Worm (Caenorhabditis elegans) whole organism, L2 larva: ENCODE measurements around the gene glr-1.
A peak's percentile ranks its signal among the peaks of the same experiment; 100 is the strongest.

Experiments
- C34F6.9 ChIP-seq: fragments of 150-350 bp; optimal IDR thresholded peaks from 2 replicates; lab custom pipeline; 2014; ENCODE audit warnings: missing biosample characterization, missing genetic modification characterization
- F13H6.1 ChIP-seq: sonication (generic microtip); optimal IDR thresholded peaks from 2 replicates; lab custom pipeline; 2016; ENCODE audit warnings: missing genetic modification characterization, missing compliant biosample characterization
- R02D3.7 ChIP-seq: fragments of 150-350 bp; optimal IDR thresholded peaks from 2 replicates; lab custom pipeline; 2014; ENCODE audit warnings: missing biosample characterization, missing genetic modification characterization
- Y55F3AM.14 ChIP-seq: fragments of 200-800 bp; sonication (Bioruptor generic); optimal IDR thresholded peaks from 2 replicates; lab custom pipeline; 2018; ENCODE audit warnings: mild to moderate bottlenecking, missing genetic modification characterization, missing compliant biosample characterization
- ZK546.5 ChIP-seq: sonication (generic microtip); optimal IDR thresholded peaks from 2 replicates; lab custom pipeline; 2017; ENCODE audit warnings: missing biosample characterization, missing genetic modification characterization
- alr-1 ChIP-seq: fragments of 150-350 bp; optimal IDR thresholded peaks from 2 replicates; lab custom pipeline; 2014; ENCODE audit warnings: missing biosample characterization, missing genetic modification characterization
- aly-2 ChIP-seq: fragments of 150-350 bp; optimal IDR thresholded peaks from 2 replicates; lab custom pipeline; 2014; ENCODE audit warnings: missing biosample characterization, missing genetic modification characterization
- ama-1 ChIP-seq: fragments of 150-350 bp; optimal IDR thresholded peaks from 2 replicates; lab custom pipeline; 2018; ENCODE audit warnings: inconsistent platforms
- blmp-1 ChIP-seq: sonication (generic microtip); optimal IDR thresholded peaks from 2 replicates; lab custom pipeline; 2017; ENCODE audit warnings: missing genetic modification characterization, mild to moderate bottlenecking, missing compliant biosample characterization, antibody characterized with exemption, moderate library complexity; ENCODE audit not compliant: insufficient read depth
- ceh-16 ChIP-seq: fragments of 150-350 bp; optimal IDR thresholded peaks from 2 replicates; lab custom pipeline; 2014; ENCODE audit warnings: missing biosample characterization, missing genetic modification characterization
- ceh-82 ChIP-seq: fragments of 150-350 bp; optimal IDR thresholded peaks from 2 replicates; lab custom pipeline; 2014; ENCODE audit warnings: missing biosample characterization, missing genetic modification characterization
- crh-2 ChIP-seq: sonication (generic microtip); optimal IDR thresholded peaks from 2 replicates; lab custom pipeline; 2017; ENCODE audit warnings: missing biosample characterization, missing genetic modification characterization
- egl-27 ChIP-seq: sonication (generic microtip); optimal IDR thresholded peaks from 3 replicates; lab custom pipeline; 2017; ENCODE audit warnings: missing biosample characterization, missing genetic modification reagents, missing genetic modification characterization
- elt-1 ChIP-seq: fragments of 150-350 bp; optimal IDR thresholded peaks from 2 replicates; lab custom pipeline; 2014; ENCODE audit warnings: missing biosample characterization, missing genetic modification characterization
- elt-3 ChIP-seq: sonication (generic microtip); optimal IDR thresholded peaks from 2 replicates; lab custom pipeline; 2017; ENCODE audit warnings: missing biosample characterization, missing genetic modification characterization
- fos-1 ChIP-seq: fragments of 150-350 bp; optimal IDR thresholded peaks from 2 replicates; lab custom pipeline; 2014; ENCODE audit warnings: missing biosample characterization, missing genetic modification characterization
- gmeb-1 ChIP-seq: fragments of 150-350 bp; optimal IDR thresholded peaks from 2 replicates; lab custom pipeline; 2014; ENCODE audit warnings: missing biosample characterization, missing genetic modification characterization
- lin-11 ChIP-seq: fragments of 150-350 bp; sonication (generic microtip); optimal IDR thresholded peaks from 2 replicates; lab custom pipeline; 2014; ENCODE audit warnings: missing biosample characterization, missing genetic modification characterization, inconsistent platforms, mixed read lengths
- lin-13 ChIP-seq: fragments of 150-350 bp; optimal IDR thresholded peaks from 2 replicates; lab custom pipeline; 2014; ENCODE audit warnings: missing biosample characterization, missing genetic modification reagents, missing genetic modification characterization
- lin-39 ChIP-seq: fragments of 150-350 bp; optimal IDR thresholded peaks from 2 replicates; lab custom pipeline; 2014; ENCODE audit warnings: missing biosample characterization, missing genetic modification reagents, missing genetic modification characterization
- lsy-2 ChIP-seq, 2 experiments: fragments of 150-350 bp in 1 of 2; sonication (generic microtip) in 1 of 2; optimal IDR thresholded peaks; 2 replicates each; lab custom pipeline; 2014 to 2017; ENCODE audit warnings: missing biosample characterization in 2 of 2, missing genetic modification characterization in 2 of 2
- mbf-1 ChIP-seq: sonication (generic microtip); optimal IDR thresholded peaks from 2 replicates; lab custom pipeline; 2017; ENCODE audit warnings: missing biosample characterization, missing genetic modification characterization
- mdl-1 ChIP-seq, 2 experiments: fragments of 150-350 bp in 1 of 2; sonication (generic microtip) in 1 of 2; optimal IDR thresholded peaks; 2 replicates each; lab custom pipeline; 2017; ENCODE audit warnings: missing biosample characterization in 2 of 2, missing genetic modification characterization in 2 of 2
- nhr-10 ChIP-seq: sonication (generic microtip); optimal IDR thresholded peaks from 2 replicates; lab custom pipeline; 2017; ENCODE audit warnings: missing biosample characterization, missing genetic modification characterization
- nhr-11 ChIP-seq: fragments of 150-350 bp; optimal IDR thresholded peaks from 2 replicates; lab custom pipeline; 2014; ENCODE audit warnings: missing biosample characterization, missing genetic modification characterization
- nhr-12 ChIP-seq: fragments of 150-350 bp; optimal IDR thresholded peaks from 2 replicates; lab custom pipeline; 2014; ENCODE audit warnings: missing biosample characterization, missing genetic modification characterization
- nhr-129 ChIP-seq: fragments of 150-350 bp; optimal IDR thresholded peaks from 2 replicates; lab custom pipeline; 2014; ENCODE audit warnings: missing biosample characterization, missing genetic modification characterization
- nhr-21 ChIP-seq: fragments of 150-350 bp; optimal IDR thresholded peaks from 2 replicates; lab custom pipeline; 2014; ENCODE audit warnings: missing biosample characterization, missing genetic modification characterization
- nhr-23 ChIP-seq: fragments of 150-350 bp; optimal IDR thresholded peaks from 2 replicates; lab custom pipeline; 2014; ENCODE audit warnings: missing biosample characterization, missing genetic modification reagents, missing genetic modification characterization
- nhr-237 ChIP-seq: fragments of 150-350 bp; optimal IDR thresholded peaks from 2 replicates; lab custom pipeline; 2014; ENCODE audit warnings: missing biosample characterization, missing genetic modification characterization
- nhr-25 ChIP-seq: fragments of 150-350 bp; sonication (generic microtip); optimal IDR thresholded peaks from 3 replicates; lab custom pipeline; 2014; ENCODE audit warnings: missing biosample characterization, missing genetic modification characterization
- nhr-6 ChIP-seq: fragments of 150-350 bp; optimal IDR thresholded peaks from 2 replicates; lab custom pipeline; 2014; ENCODE audit warnings: missing biosample characterization, missing genetic modification characterization
- nhr-77 ChIP-seq: fragments of 150-350 bp; optimal IDR thresholded peaks from 2 replicates; lab custom pipeline; 2014; ENCODE audit warnings: missing biosample characterization, missing genetic modification characterization
- peb-1 ChIP-seq: fragments of 150-350 bp; optimal IDR thresholded peaks from 2 replicates; lab custom pipeline; 2014; ENCODE audit warnings: missing biosample characterization, missing genetic modification characterization
- sem-4 ChIP-seq: fragments of 150-350 bp; optimal IDR thresholded peaks from 2 replicates; lab custom pipeline; 2014; ENCODE audit warnings: missing biosample characterization, missing genetic modification reagents, missing genetic modification characterization
- skn-1 ChIP-seq: sonication (generic microtip); optimal IDR thresholded peaks from 2 replicates; lab custom pipeline; 2017; ENCODE audit warnings: missing biosample characterization, missing genetic modification characterization
- sma-3 ChIP-seq: sonication (generic microtip); optimal IDR thresholded peaks from 2 replicates; lab custom pipeline; 2016; ENCODE audit warnings: missing genetic modification reagents, missing genetic modification characterization, missing compliant biosample characterization
- sma-9 ChIP-seq, 2 experiments: fragments of 150-350 bp in 1 of 2; sonication (generic microtip) in 1 of 2; optimal IDR thresholded peaks; 2 replicates each; lab custom pipeline; 2014 to 2016; ENCODE audit warnings: missing genetic modification characterization in 2 of 2, mild to moderate bottlenecking in 1 of 2, missing biosample characterization in 1 of 2, missing compliant biosample characterization in 1 of 2, missing genetic modification reagents in 1 of 2, moderate library complexity in 1 of 2
- snpc-4 ChIP-seq: fragments of 150-350 bp; optimal IDR thresholded peaks from 2 replicates; lab custom pipeline; 2014; ENCODE audit warnings: missing biosample characterization, missing genetic modification characterization
- unc-39 ChIP-seq: fragments of 150-350 bp; optimal IDR thresholded peaks from 2 replicates; lab custom pipeline; 2014; ENCODE audit warnings: missing biosample characterization, missing genetic modification characterization
- unc-55 ChIP-seq: fragments of 150-350 bp; sonication (generic microtip); optimal IDR thresholded peaks from 3 replicates; lab custom pipeline; 2014; ENCODE audit warnings: missing biosample characterization, missing genetic modification reagents, missing genetic modification characterization
- unc-62 ChIP-seq: fragments of 150-350 bp; optimal IDR thresholded peaks from 2 replicates; lab custom pipeline; 2014; ENCODE audit warnings: missing biosample characterization, missing genetic modification reagents, missing genetic modification characterization
- ztf-11 ChIP-seq: sonication (generic microtip); optimal IDR thresholded peaks from 2 replicates; lab custom pipeline; 2017; ENCODE audit warnings: missing biosample characterization, missing genetic modification characterization
- ztf-4 ChIP-seq: fragments of 150-350 bp; optimal IDR thresholded peaks from 2 replicates; lab custom pipeline; 2014; ENCODE audit warnings: missing biosample characterization, missing genetic modification characterization

Gene glr-1

DNA sequence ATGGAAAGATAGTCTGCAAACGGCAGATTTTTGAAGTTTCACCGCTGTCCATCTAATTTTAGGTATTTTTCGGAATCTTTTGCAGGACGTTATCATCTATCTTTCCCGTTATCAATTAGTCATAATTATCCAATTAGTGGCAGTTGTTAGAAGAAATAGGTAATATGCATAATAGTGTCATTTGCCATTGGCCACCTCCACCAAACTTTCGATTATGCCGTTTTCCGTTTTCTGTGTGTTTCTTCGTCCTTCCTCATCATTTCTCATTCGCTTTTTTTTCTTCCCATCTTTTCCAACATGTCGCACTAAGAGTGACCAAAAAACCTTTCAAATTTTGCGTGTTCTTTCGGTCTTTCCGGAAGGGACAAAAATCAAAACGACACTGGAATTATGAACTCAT lies 24.1 kb downstream of the glr-1 start:
- TF ChIP-seq unc-62 (GFP tag; lab: Kevin White, UChicago) (no peak), lin-39 (tag; lab: Kevin White, UChicago) (no peak), nhr-21 (no peak), elt-1 (no peak), aly-2 (no peak), R02D3.7 (tag; lab: Kevin White, UChicago) (no peak), ZK546.5 (tag; lab: Kevin White, UChicago) (no peak), sma-9 (GFP tag; optimal IDR thresholded peaks at IDR 0.05; lab: Kevin White, UChicago) (no peak), sma-9 (tag; optimal IDR thresholded peaks at IDR 0.05; lab: Kevin White, UChicago) (no peak), sma-3 (GFP tag; lab: Kevin White, UChicago) (no peak), elt-3 (tag; lab: Kevin White, UChicago) (no peak), skn-1 (tag; lab: Kevin White, UChicago) (no peak)

DNA sequence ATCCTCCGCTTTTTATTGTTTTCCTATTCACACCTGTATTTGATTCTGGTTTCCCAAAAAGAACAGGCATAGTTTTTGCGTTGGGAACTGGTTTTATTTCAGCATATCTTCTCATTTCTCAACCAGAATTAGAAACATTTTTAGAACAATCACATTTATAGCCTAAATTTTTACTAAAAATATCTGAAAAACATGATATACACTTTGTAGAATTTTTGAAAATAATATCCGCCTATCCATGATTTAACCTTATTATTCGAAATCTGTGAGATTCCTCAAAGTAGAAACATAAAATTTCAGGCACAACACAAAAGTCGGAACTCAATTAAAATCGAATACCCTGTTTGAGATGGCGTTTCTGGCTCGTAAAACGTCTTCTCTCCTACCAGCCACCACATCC lies 27.6 kb downstream of the glr-1 start, which contains the start of gene acdh-6:
TSS of gene acdh-6 (plus strand) at position 301 of the 400 bp plus-strand sequence.
- TF ChIP-seq mdl-1 (tag; optimal IDR thresholded peaks at IDR 0.05; lab: Kevin White, UChicago) = no peak
- no peak for TF ChIP-seq nhr-6 (tag; lab: Kevin White, UChicago)
- TF ChIP-seq ceh-82 = no peak
- TF ChIP-seq R02D3.7 (tag; lab: Kevin White, UChicago) = no peak
- TF ChIP-seq nhr-129 (tag; lab: Kevin White, UChicago) = no peak
- no peak for TF ChIP-seq lin-13 (GFP tag; lab: Kevin White, UChicago)

DNA sequence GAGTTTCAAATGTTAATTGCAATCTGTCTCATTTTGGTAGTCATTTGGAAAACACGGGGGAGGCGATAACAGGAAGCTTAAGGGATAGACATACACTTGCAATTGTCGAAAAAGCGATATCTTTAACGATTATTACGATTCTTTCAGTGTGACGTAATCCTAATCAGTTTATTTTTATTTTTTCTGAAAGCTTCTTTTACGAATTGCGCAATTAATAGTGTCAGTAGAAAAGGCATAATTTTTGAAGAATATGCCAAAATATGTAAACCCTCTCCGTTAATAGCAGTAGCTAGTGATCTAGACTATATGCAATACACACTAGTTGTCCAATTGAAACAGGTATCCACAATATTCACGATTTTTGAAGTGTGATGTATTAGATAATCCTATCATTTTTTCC lies 28.0 kb downstream of the glr-1 start:
- TF ChIP-seq nhr-10 = no peak
- TF ChIP-seq ama-1 (lab: Kevin White, UChicago) = no peak
- TF ChIP-seq lin-39 (tag; lab: Kevin White, UChicago) = no peak
- no peak for TF ChIP-seq unc-39 (tag; lab: Kevin White, UChicago)
- TF ChIP-seq nhr-11 = no peak
- no peak for TF ChIP-seq nhr-237
- no peak for TF ChIP-seq mdl-1 (tag; optimal IDR thresholded peaks at IDR 0.05; lab: Kevin White, UChicago)
- no peak for TF ChIP-seq peb-1 (tag; lab: Kevin White, UChicago)
- TF ChIP-seq ztf-11 = no peak
- TF ChIP-seq C34F6.9 (tag; lab: Kevin White, UChicago) = no peak
- TF ChIP-seq lin-13 (GFP tag; lab: Kevin White, UChicago) = no peak
- no peak for TF ChIP-seq nhr-23
- TF ChIP-seq nhr-25 (tag; lab: Kevin White, UChicago) = no peak
- TF ChIP-seq, all 48 proteins: peak for 0

DNA sequence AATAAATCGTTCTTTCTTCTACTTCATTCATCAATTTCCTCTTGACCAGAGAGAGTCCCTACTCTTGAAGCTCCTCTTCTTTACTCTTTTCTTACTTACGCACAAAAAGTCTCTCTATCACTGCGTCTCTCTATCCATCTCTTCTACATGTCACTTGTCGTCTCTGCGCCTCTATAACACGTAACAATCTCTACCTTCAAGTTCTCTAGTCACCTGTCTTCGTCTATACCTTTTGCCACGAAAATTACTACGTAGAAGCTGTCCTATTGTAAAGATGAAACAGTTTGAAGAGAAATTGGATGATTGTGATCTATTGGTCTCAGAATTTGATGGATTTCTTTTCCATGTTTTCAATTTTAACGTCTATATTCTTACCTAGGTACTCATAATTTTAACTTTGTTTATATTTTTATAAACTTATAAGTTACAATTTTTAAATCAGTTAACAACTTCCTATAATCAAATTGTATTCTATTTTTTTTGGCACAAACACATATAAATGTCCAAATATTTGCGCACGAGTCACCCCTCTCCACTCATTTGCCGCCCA lies 31.5 kb downstream of the glr-1 start, which contains the start of gene C02D5.2:
TSS of gene C02D5.2 (plus strand) at position 500 of the 550 bp plus-strand sequence.
- TF ChIP-seq nhr-12 = no peak
- TF ChIP-seq unc-62 (GFP tag; lab: Kevin White, UChicago) = no peak
- TF ChIP-seq unc-55 (GFP tag; lab: Kevin White, UChicago) = peak; percentile 23
- TF ChIP-seq F13H6.1 (tag; lab: Kevin White, UChicago) = peak; percentile 47
- no peak for TF ChIP-seq elt-3 (tag; lab: Kevin White, UChicago)
- TF ChIP-seq nhr-23 = no peak
- no peak for TF ChIP-seq Y55F3AM.14 (GFP tag; lab: Kevin White, UChicago)
- peak in 1 of 2 experiments; percentile 70 for TF ChIP-seq lsy-2 (tag; optimal IDR thresholded peaks at IDR 0.05; lab: Kevin White, UChicago)
- TF ChIP-seq nhr-10 = no peak
- no peak for TF ChIP-seq lin-39 (tag; lab: Kevin White, UChicago)
- peak; percentile 64 for TF ChIP-seq C34F6.9 (tag; lab: Kevin White, UChicago)
- TF ChIP-seq alr-1 (tag; lab: Kevin White, UChicago) = no peak
- TF ChIP-seq crh-2 (tag; lab: Kevin White, UChicago) = peak; percentile 78
- TF ChIP-seq ztf-11 = no peak
- TF ChIP-seq sem-4 = no peak
- TF ChIP-seq nhr-21 = no peak
- TF ChIP-seq sma-9 (GFP tag; optimal IDR thresholded peaks at IDR 0.05; lab: Kevin White, UChicago) = peak; percentile 52
- TF ChIP-seq sma-9 (tag; optimal IDR thresholded peaks at IDR 0.05; lab: Kevin White, UChicago) = no peak
- TF ChIP-seq elt-1 = no peak
- TF ChIP-seq R02D3.7 (tag; lab: Kevin White, UChicago) = no peak
- no peak for TF ChIP-seq nhr-237
- no peak for TF ChIP-seq ztf-4 (tag; lab: Kevin White, UChicago)
- no peak for TF ChIP-seq peb-1 (tag; lab: Kevin White, UChicago)
- peak; percentile 11 for TF ChIP-seq blmp-1 (tag; lab: Kevin White, UChicago)
- no peak for TF ChIP-seq sma-3 (GFP tag; lab: Kevin White, UChicago)
- TF ChIP-seq ceh-16 (tag; lab: Kevin White, UChicago) = no peak
- no peak for TF ChIP-seq nhr-25 (tag; lab: Kevin White, UChicago)
- no peak for TF ChIP-seq mbf-1
- TF ChIP-seq unc-39 (tag; lab: Kevin White, UChicago) = no peak
- no peak for TF ChIP-seq gmeb-1 (tag; lab: Kevin White, UChicago)
- no peak for TF ChIP-seq snpc-4 (tag; lab: Kevin White, UChicago)
- no peak for TF ChIP-seq lin-11 (tag; lab: Kevin White, UChicago)
- no peak for TF ChIP-seq ama-1 (lab: Kevin White, UChicago)
- no peak for TF ChIP-seq nhr-6 (tag; lab: Kevin White, UChicago)
- no peak for TF ChIP-seq nhr-77
- TF ChIP-seq ZK546.5 (tag; lab: Kevin White, UChicago) = no peak
- TF ChIP-seq skn-1 (tag; lab: Kevin White, UChicago) = no peak
- no peak for TF ChIP-seq nhr-11
- TF ChIP-seq egl-27 (tag; lab: Kevin White, UChicago) = peak; percentile 1
- peak; percentile 45 for TF ChIP-seq fos-1 (tag; lab: Kevin White, UChicago)
